Fruit fly (Drosophila melanogaster): Measurements from ENCODE around the gene CG12075.

DNA sequence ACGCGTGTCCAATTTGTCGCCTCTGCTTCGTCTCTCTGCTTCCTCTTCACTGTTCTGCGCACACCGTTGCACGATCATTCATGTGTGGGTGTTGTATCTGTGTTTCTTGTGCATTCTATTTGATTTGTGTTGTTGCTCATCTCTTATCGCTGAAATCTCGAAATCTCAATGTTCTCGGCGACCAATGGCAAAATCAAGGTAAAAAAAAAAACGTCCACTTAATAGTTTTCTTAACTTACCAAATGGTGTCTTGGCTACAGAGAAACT lies 69.4 kb downstream of the CG12075 start:
- TF ChIP-seq fd85E (GFP tag; optimal IDR thresholded peaks at IDR 0.05) (no peak), CG3919 (GFP tag; optimal IDR thresholded peaks at IDR 0.05) (no peak), Sox102F (GFP tag; optimal IDR thresholded peaks at IDR 0.05) (no peak), OdsH (GFP tag; optimal IDR thresholded peaks at IDR 0.05) (no peak), Smox (GFP tag; optimal IDR thresholded peaks at IDR 0.05) (no peak), CG8119 (GFP tag; IDR thresholded peaks at IDR 0.05) (no peak), CG1621 (tag; optimal IDR thresholded peaks at IDR 0.05) (no peak), Met (GFP tag; optimal IDR thresholded peaks at IDR 0.05) (no peak), Eip78C (GFP tag) (no peak), CG11294 (GFP tag; IDR thresholded peaks at IDR 0.05) (no peak), fd59A (GFP tag; optimal IDR thresholded peaks at IDR 0.05) (no peak), Ets96B (tag; optimal IDR thresholded peaks at IDR 0.05) (no peak), CG32006 (GFP tag; optimal IDR thresholded peaks at IDR 0.05) (no peak)
